Worm (Caenorhabditis elegans): Measurements from ENCODE around the gene C08D8.1.

C08D8.1 gene

DNA sequence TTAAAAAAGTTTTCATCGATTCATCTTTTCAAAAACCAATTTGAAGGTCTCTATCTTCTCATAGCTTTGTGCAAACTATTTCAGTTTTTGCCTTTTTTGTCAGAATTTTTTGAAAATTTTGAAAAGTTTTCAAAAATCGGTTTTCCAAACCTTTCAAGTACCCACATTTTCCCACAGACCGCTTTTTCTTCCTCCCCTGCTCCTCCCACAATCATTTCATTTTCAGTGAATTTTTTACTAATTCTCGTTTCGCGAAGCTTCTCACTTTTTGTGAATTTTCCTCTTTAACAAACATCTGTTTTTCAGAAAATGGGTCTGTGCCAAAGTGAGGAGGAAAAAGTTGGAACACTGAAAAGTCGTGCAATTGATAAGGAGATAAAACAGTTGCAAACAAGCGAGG lies 25.1 kb downstream of the C08D8.1 start, which contains the start of gene gpa-2:
Gene gpa-2, plus strand, starts transcription at position 301 of the 400 bp plus-strand sequence.
- TF ChIP-seq ceh-30 (tag; optimal IDR thresholded peaks at IDR 0.05) (no peak), dmd-4 (tag; optimal IDR thresholded peaks at IDR 0.05; ENCODE audit: borderline replicate concordance) (no peak), nfya-1 (tag; optimal IDR thresholded peaks at IDR 0.05) (no peak), ttx-3 (tag; optimal IDR thresholded peaks at IDR 0.05) (no peak), odd-2 (tag; optimal IDR thresholded peaks at IDR 0.05) (no peak), pqm-1 (tag; optimal IDR thresholded peaks at IDR 0.05) (no peak), gmeb-2 (tag; optimal IDR thresholded peaks at IDR 0.05) (no peak), pha-2 (tag; optimal IDR thresholded peaks at IDR 0.05) (no peak), ceh-18 (tag; optimal IDR thresholded peaks at IDR 0.05) (no peak), ceh-34 (tag; optimal IDR thresholded peaks at IDR 0.05) (no peak), lim-6 (tag; optimal IDR thresholded peaks at IDR 0.05) (no peak), nhr-232 (tag; optimal IDR thresholded peaks at IDR 0.05) (no peak), che-1 (tag; optimal IDR thresholded peaks at IDR 0.05) (no peak), hlh-30 (tag; optimal IDR thresholded peaks at IDR 0.05; ENCODE audit: insufficient read depth) (no peak), ceh-31 (tag; optimal IDR thresholded peaks at IDR 0.05) (no peak), hlh-6 (tag; optimal IDR thresholded peaks at IDR 0.05) (no peak), pha-4 (tag; optimal IDR thresholded peaks at IDR 0.05) (no peak), sdc-2 (tag; optimal IDR thresholded peaks at IDR 0.05) (no peak), dve-1 (tag; optimal IDR thresholded peaks at IDR 0.05) (no peak), ztf-16 (tag; optimal IDR thresholded peaks at IDR 0.05) (no peak)

DNA sequence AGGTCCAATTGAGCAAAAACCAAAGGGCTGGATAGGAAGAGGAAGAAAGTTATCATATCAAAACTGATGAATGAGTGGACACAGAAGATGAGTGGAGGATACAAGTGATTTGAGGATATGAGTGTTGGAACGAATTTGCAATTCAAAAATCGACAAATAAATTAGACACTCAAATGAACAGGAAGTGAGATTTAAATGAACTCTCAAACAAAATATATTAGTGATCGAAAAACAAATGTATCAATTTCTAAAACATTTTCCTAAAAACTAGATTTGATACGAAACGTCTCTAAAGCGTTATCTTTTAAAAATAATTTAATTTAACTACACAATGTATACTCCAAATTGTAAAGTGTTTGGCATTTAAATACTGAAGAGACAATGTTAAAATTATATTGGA lies 29.9 kb downstream of the C08D8.1 start, which contains the start of gene F38E1.10:
Gene F38E1.10, minus strand, starts transcription at position 101 of the 400 bp plus-strand sequence.
- TF ChIP-seq ceh-34 (tag; optimal IDR thresholded peaks at IDR 0.05) (no peak), K09A11.1 (tag; optimal IDR thresholded peaks at IDR 0.05; ENCODE audit: insufficient read depth) (no peak), unc-3 (GFP tag; conservative IDR thresholded peaks at IDR 0.05) (no peak), unc-3 (tag; optimal IDR thresholded peaks at IDR 0.05) (no peak)

DNA sequence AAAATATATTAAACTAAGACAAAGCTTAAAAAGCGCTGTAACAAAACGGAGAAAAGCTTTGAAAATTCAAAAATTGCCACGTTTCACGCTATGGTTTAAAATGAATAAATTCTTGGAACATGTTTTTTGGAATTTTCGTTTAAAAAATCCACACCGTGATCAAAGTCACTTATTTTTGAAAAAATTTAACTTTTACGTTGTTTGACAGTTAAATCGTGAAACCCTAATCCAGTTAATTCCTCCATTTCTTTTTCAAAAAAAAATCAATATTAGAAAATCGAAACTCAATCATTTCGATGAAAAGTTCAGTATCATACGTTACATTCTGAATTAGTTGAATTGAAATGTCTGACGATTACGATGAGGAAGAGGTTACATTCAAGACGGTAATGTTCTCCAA lies 30.3 kb downstream of the C08D8.1 start, which contains the start of gene F38E1.3:
Gene F38E1.3, plus strand, starts transcription at position 301 of the 400 bp plus-strand sequence.
- no peak for TF ChIP-seq zip-5 (tag; optimal IDR thresholded peaks at IDR 0.05)
- no peak for TF ChIP-seq K02D7.2 (tag; optimal IDR thresholded peaks at IDR 0.05)
- TF ChIP-seq ceh-48 (tag; optimal IDR thresholded peaks at IDR 0.05) = no peak

DNA sequence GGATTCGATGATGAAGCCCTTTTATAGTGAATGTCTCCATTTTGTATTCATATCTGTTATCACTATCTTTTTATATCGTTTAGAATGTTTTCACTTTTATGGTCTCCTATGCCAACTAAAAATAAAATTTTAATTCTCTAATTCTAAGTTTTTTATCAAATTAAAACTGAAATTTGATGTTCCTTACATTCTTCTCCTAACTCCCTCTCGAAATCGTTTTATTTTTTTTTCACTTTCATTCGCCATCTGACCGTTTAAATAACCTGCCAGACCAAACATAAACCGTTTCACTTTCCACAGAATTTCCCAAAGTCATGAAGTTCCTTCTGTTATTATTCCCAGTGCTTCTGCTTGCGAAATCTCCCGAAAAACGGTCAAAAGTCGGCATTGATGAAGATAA lies 33.6 kb downstream of the C08D8.1 start, which contains the start of gene F52E1.5:
Gene F52E1.5, plus strand, starts transcription at position 301 of the 400 bp plus-strand sequence.
- TF ChIP-seq unc-42 (tag; optimal IDR thresholded peaks at IDR 0.05) (no peak), sox-2 (GFP tag; IDR thresholded peaks at IDR 0.05) (no peak), ceh-9 (tag; optimal IDR thresholded peaks at IDR 0.05) (no peak), unc-3 (GFP tag; conservative IDR thresholded peaks at IDR 0.05) (no peak), unc-3 (tag; optimal IDR thresholded peaks at IDR 0.05) (no peak), hlh-8 (tag; optimal IDR thresholded peaks at IDR 0.05) (no peak), K02D7.2 (tag; optimal IDR thresholded peaks at IDR 0.05) (no peak), che-1 (tag; optimal IDR thresholded peaks at IDR 0.05) (no peak), ceh-6 (GFP tag; optimal IDR thresholded peaks at IDR 0.05) (no peak), rnt-1 (tag; optimal IDR thresholded peaks at IDR 0.05) (no peak), ceh-31 (tag; optimal IDR thresholded peaks at IDR 0.05) (no peak), madf-2 (tag; optimal IDR thresholded peaks at IDR 0.05) (no peak)

DNA sequence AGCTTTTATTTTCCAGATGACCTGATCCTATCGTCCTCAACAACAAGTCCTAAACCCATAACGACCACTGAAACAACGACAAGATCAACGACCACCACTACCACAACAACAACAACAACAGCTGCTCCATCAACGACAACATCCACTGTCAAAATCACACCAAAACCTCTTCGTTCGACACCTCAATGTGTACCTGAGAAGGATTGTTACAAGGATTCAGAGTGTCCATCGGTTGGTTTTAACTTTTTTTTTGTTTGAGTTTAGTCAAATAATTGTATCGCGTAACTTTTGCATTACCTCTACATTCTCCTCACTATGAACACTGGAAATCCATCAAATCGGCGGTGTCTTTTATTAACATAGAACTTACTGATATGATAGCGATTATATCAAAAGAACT lies 34.5 kb downstream of the C08D8.1 start:
- TF ChIP-seq fkh-6 (tag; optimal IDR thresholded peaks at IDR 0.05) (no peak), pax-1 (tag; optimal IDR thresholded peaks at IDR 0.05) (no peak), unc-86 (tag; optimal IDR thresholded peaks at IDR 0.05) (no peak), ztf-16 (tag; optimal IDR thresholded peaks at IDR 0.05) (no peak), K09A11.1 (tag; optimal IDR thresholded peaks at IDR 0.05; ENCODE audit: insufficient read depth) (no peak), elt-2 (tag; optimal IDR thresholded peaks at IDR 0.05) (no peak), nhr-11 (tag; optimal IDR thresholded peaks at IDR 0.05) (no peak), pqm-1 (tag; optimal IDR thresholded peaks at IDR 0.05) (no peak), ceh-24 (tag; optimal IDR thresholded peaks at IDR 0.05) (no peak), K02D7.2 (tag; optimal IDR thresholded peaks at IDR 0.05) (no peak), ceh-45 (GFP tag; IDR thresholded peaks at IDR 0.05) (no peak), hlh-15 (tag; optimal IDR thresholded peaks at IDR 0.05) (no peak), sdc-2 (tag; optimal IDR thresholded peaks at IDR 0.05) (no peak)

Measured in whole organism, late embryonic.